Fruit fly (Drosophila melanogaster): ENCODE measurements around the gene Polr2L.

- TF ChIP-seq CG13204 (GFP tag; optimal IDR thresholded peaks at IDR 0.05) (no peak), fd96Ca (GFP tag; IDR thresholded peaks at IDR 0.05) (no peak)
Observed at dm6 chr3R:24692863-24693262, 24.4 kb upstream of the Polr2L start.
